Fruit fly (Drosophila melanogaster) Kc167 (cell line): ENCODE data around the gene B9d2.

Experiments used
- Myc ChIP-seq: fragments of >200 bp; optimal IDR thresholded peaks from 2 replicates; lab custom pipeline; 2017; ENCODE audit warnings: missing external identifiers
- h ChIP-seq: fragments of >200 bp; optimal IDR thresholded peaks from 3 replicates; lab custom pipeline; 2018; ENCODE audit warnings: missing external identifiers
- insv ChIP-seq: fragments of >200 bp; optimal IDR thresholded peaks from 3 replicates; lab custom pipeline; 2018; ENCODE audit warnings: missing external identifiers
- psq ChIP-seq: fragments of >200 bp; optimal IDR thresholded peaks from 2 replicates; lab custom pipeline; 2017; ENCODE audit warnings: missing external identifiers
- ttk ChIP-seq: sonication (Bioruptor generic); optimal IDR thresholded peaks from 2 replicates; lab custom pipeline; 2017; ENCODE audit warnings: missing external identifiers

DNA sequence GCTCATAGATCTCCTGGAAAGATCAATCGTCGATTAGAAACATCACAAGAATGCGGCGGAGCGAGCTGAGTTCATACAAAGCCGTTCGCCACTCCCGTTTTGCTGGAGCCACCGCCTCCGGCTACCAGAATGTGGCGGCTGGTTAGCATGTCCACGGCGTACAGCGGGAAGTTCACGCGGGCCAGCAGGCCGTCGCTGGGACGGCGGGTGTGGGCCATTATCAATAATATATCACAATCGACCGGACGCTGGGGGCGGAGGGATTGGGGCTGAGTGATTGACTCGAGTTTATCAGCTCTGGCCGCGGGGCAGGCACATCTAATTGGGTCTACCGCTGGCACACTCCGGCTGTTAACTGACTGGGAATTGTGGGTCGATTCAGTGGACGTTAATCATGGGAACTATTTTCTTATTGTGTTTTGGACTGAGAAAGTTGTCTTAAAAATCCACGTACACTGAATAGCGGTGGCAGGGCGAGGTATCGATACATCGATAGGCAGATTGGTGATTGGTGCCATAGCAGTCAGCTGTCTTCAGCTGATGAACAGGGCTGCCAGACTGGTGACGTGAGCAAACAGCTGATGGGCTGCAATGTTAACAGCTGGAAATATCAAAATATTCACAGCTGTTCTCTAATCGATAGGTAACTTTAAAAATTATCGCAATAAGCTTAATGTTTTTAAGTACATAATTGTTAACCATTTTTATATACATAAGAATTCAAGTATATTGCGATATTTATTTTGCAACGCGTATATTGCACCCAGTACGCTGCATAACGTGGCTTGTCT is 31.8 kb downstream of the B9d2 start, which contains the start of gene CG9175:
- TF ChIP-seq insv (lab: Kevin White, UChicago) (no peak), h (lab: Kevin White, UChicago) (no peak), ttk (lab: Kevin White, UChicago) (no peak), psq (lab: Kevin White, UChicago) (no peak), Myc (lab: Kevin White, UChicago) (no peak)
